Fruit fly (Drosophila melanogaster) whole organism, embryonic: ENCODE measurements around the gene CG43052.

Experiments used
- Awh ChIP-seq: fragments of 200-800 bp; sonication (Bioruptor generic); IDR thresholded peaks from 2 replicates; pipeline ENCODE4, ENCODE4 v1.3.6; 2022; ENCODE audit warnings: missing biosample characterization, missing genetic modification characterization
- CG10147 ChIP-seq: fragments of 200-800 bp; sonication (Bioruptor generic); optimal IDR thresholded peaks from 2 replicates; lab custom pipeline; 2019; ENCODE audit warnings: missing biosample characterization, mild to moderate bottlenecking, missing genetic modification characterization, moderate library complexity
- CG1024 ChIP-seq: fragments of 200-800 bp; sonication (Bioruptor generic); IDR thresholded peaks from 2 replicates; pipeline ENCODE4 v1.3.6; 2022; ENCODE audit warnings: missing biosample characterization, missing genetic modification characterization
- CG10274 ChIP-seq: fragments of 200-800 bp; sonication (Bioruptor generic); optimal IDR thresholded peaks from 3 replicates; lab custom pipeline; 2017; ENCODE audit warnings: missing biosample characterization, mild to moderate bottlenecking, missing genetic modification characterization
- CG10366 ChIP-seq: fragments of 200-800 bp; sonication (Bioruptor generic); IDR thresholded peaks from 2 replicates; pipeline ENCODE4 v1.3.6; 2022; ENCODE audit warnings: missing biosample characterization, missing genetic modification characterization
- CG10959 ChIP-seq: fragments of 200-800 bp; sonication (Bioruptor generic); IDR thresholded peaks from 2 replicates; pipeline ENCODE4 v1.3.6; 2022; ENCODE audit warnings: missing biosample characterization, missing genetic modification characterization
- CG11398 ChIP-seq: fragments of 200-800 bp; sonication (Bioruptor generic); optimal IDR thresholded peaks from 2 replicates; lab custom pipeline; 2016; ENCODE audit warnings: missing biosample characterization, missing genetic modification characterization
- CG14710 ChIP-seq: fragments of 200-800 bp; sonication (Bioruptor generic); optimal IDR thresholded peaks from 3 replicates; lab custom pipeline; 2019; ENCODE audit warnings: missing biosample characterization, mild to moderate bottlenecking, missing genetic modification characterization, moderate library complexity
- CG1647 ChIP-seq: fragments of 200-800 bp; sonication (Bioruptor generic); optimal IDR thresholded peaks from 3 replicates; lab custom pipeline; 2016; ENCODE audit warnings: missing biosample characterization, missing genetic modification characterization
- CG17912 ChIP-seq: fragments of 200-800 bp; sonication (Bioruptor generic); optimal IDR thresholded peaks from 2 replicates; lab custom pipeline; 2018; ENCODE audit warnings: missing biosample characterization, mild to moderate bottlenecking, missing genetic modification characterization
- CG1792 ChIP-seq: fragments of 200-800 bp; sonication (Bioruptor generic); optimal IDR thresholded peaks from 2 replicates; lab custom pipeline; 2016; ENCODE audit warnings: missing biosample characterization, missing genetic modification characterization
- CG2678 ChIP-seq: fragments of 200-800 bp; sonication (Bioruptor generic); optimal IDR thresholded peaks from 3 replicates; lab custom pipeline; 2019; ENCODE audit warnings: missing biosample characterization, mild to moderate bottlenecking, missing genetic modification characterization, moderate library complexity
- CG2889 ChIP-seq: fragments of 200-800 bp; sonication (Bioruptor generic); IDR thresholded peaks from 3 replicates; pipeline ENCODE4 v1.3.6; 2022; ENCODE audit warnings: missing biosample characterization, missing genetic modification characterization
- CG34376 ChIP-seq: fragments of 200-800 bp; sonication (Bioruptor generic); optimal IDR thresholded peaks from 2 replicates; lab custom pipeline; 2018; ENCODE audit warnings: missing biosample characterization, mild to moderate bottlenecking, missing genetic modification characterization
- CG3726 ChIP-seq: fragments of 200-800 bp; sonication (Bioruptor generic); IDR thresholded peaks from 3 replicates; pipeline ENCODE4, ENCODE4 v1.3.6; 2022; ENCODE audit warnings: missing biosample characterization, missing genetic modification characterization
- CG4707 ChIP-seq: fragments of 200-800 bp; sonication (Bioruptor generic); optimal IDR thresholded peaks from 2 replicates; lab custom pipeline; 2018; ENCODE audit warnings: missing biosample characterization, mild to moderate bottlenecking, missing genetic modification characterization, moderate library complexity
- CG8765 ChIP-seq: fragments of 200-800 bp; sonication (Bioruptor generic); IDR thresholded peaks from 2 replicates; pipeline ENCODE4 v1.3.6; 2022; ENCODE audit warnings: missing biosample characterization, missing genetic modification characterization
- CG8924 ChIP-seq: fragments of 200-800 bp; optimal IDR thresholded peaks from 3 replicates; lab custom pipeline; 2019; ENCODE audit warnings: missing biosample characterization, mild to moderate bottlenecking, missing genetic modification characterization, moderate library complexity
- CG9797 ChIP-seq: fragments of 200-800 bp; sonication (Bioruptor generic); optimal IDR thresholded peaks from 3 replicates; lab custom pipeline; 2018; ENCODE audit warnings: missing biosample characterization, mild to moderate bottlenecking, missing genetic modification characterization
- CG9932 ChIP-seq: fragments of 200-800 bp; sonication (Bioruptor generic); IDR thresholded peaks from 2 replicates; pipeline ENCODE4 v1.3.6; 2022; ENCODE audit warnings: missing biosample characterization, missing genetic modification characterization
- Dad ChIP-seq: fragments of 200-800 bp; sonication (Bioruptor generic); optimal IDR thresholded peaks from 3 replicates; lab custom pipeline; 2016; ENCODE audit warnings: missing biosample characterization, missing genetic modification characterization
- ERR ChIP-seq: fragments of 200-800 bp; sonication (Bioruptor generic); optimal IDR thresholded peaks from 2 replicates; lab custom pipeline; 2016; ENCODE audit warnings: missing biosample characterization, missing genetic modification characterization
- Eip74EF ChIP-seq, 2 experiments: fragments of 200-800 bp in 1 of 2; fragments of >200 bp in 1 of 2; sonication (Bioruptor generic) in 1 of 2; optimal IDR thresholded peaks; 2 replicates each; lab custom pipeline; 2017 to 2019; ENCODE audit warnings: missing biosample characterization in 2 of 2, missing genetic modification characterization in 2 of 2, mild to moderate bottlenecking in 1 of 2, moderate library complexity in 1 of 2
- GATAe ChIP-seq: fragments of 200-800 bp; sonication (Bioruptor generic); conservative IDR thresholded peaks from 2 replicates; pipeline ENCODE4 v1.3.6; 2022; ENCODE audit warnings: missing biosample characterization, missing genetic modification characterization
- H2.0 ChIP-seq: fragments of 200-800 bp; sonication (Bioruptor generic); IDR thresholded peaks from 2 replicates; pipeline ENCODE4 v1.3.6; 2022; ENCODE audit warnings: missing biosample characterization, missing genetic modification characterization
- Hmx ChIP-seq: fragments of 200-800 bp; sonication (Bioruptor generic); optimal IDR thresholded peaks from 2 replicates; lab custom pipeline; 2016; ENCODE audit warnings: missing biosample characterization, missing genetic modification characterization
- Hr39 ChIP-seq: fragments of >200 bp; optimal IDR thresholded peaks from 2 replicates; lab custom pipeline; 2017
- Lpt ChIP-seq: fragments of >200 bp; optimal IDR thresholded peaks from 2 replicates; lab custom pipeline; 2018; ENCODE audit warnings: missing biosample characterization, missing genetic modification characterization
- Mad ChIP-seq: fragments of 200-800 bp; sonication (Bioruptor generic); optimal IDR thresholded peaks from 2 replicates; lab custom pipeline; 2016; ENCODE audit warnings: missing biosample characterization, missing genetic modification characterization
- Mes4 ChIP-seq: fragments of 200-800 bp; sonication (Bioruptor generic); optimal IDR thresholded peaks from 2 replicates; lab custom pipeline; 2016; ENCODE audit warnings: missing biosample characterization, missing genetic modification characterization
- NC2β ChIP-seq: fragments of 200-800 bp; sonication (Bioruptor generic); optimal IDR thresholded peaks from 2 replicates; lab custom pipeline; 2016; ENCODE audit warnings: missing biosample characterization, missing genetic modification characterization
- Nf-YA ChIP-seq: fragments of 200-800 bp; sonication (Bioruptor generic); IDR thresholded peaks from 2 replicates; pipeline ENCODE4 v1.3.6; 2022; ENCODE audit warnings: missing biosample characterization, missing genetic modification characterization
- Oaz ChIP-seq: fragments of 200-800 bp; sonication (Bioruptor generic); IDR thresholded peaks from 2 replicates; pipeline ENCODE4 v1.3.6; 2022; ENCODE audit warnings: missing biosample characterization, missing genetic modification characterization
- Oli ChIP-seq: fragments of 200-800 bp; sonication (Bioruptor generic); optimal IDR thresholded peaks from 2 replicates; lab custom pipeline; 2018; ENCODE audit warnings: missing biosample characterization, mild to moderate bottlenecking, missing genetic modification characterization, moderate library complexity
- ash1 ChIP-seq: fragments of 200-800 bp; sonication (Bioruptor generic); optimal IDR thresholded peaks from 2 replicates; lab custom pipeline; 2018; ENCODE audit warnings: missing biosample characterization, mild to moderate bottlenecking, missing genetic modification characterization
- cg ChIP-seq: fragments of 200-800 bp; sonication (Bioruptor generic); optimal IDR thresholded peaks from 3 replicates; lab custom pipeline; 2019; ENCODE audit warnings: missing biosample characterization, mild to moderate bottlenecking, missing genetic modification characterization, moderate library complexity
- croc ChIP-seq: fragments of 200-800 bp; sonication (Bioruptor generic); conservative IDR thresholded peaks from 3 replicates; pipeline ENCODE4 v1.3.6; 2022; ENCODE audit warnings: missing biosample characterization, missing genetic modification characterization
- fd102C ChIP-seq: fragments of 200-800 bp; sonication (Bioruptor generic); optimal IDR thresholded peaks from 2 replicates; lab custom pipeline; 2018; ENCODE audit warnings: missing biosample characterization, mild to moderate bottlenecking, missing genetic modification characterization, moderate library complexity
- gt ChIP-seq: fragments of 200-800 bp; sonication (Bioruptor generic); IDR thresholded peaks from 2 replicates; pipeline ENCODE4 v1.3.6; 2022; ENCODE audit warnings: missing biosample characterization, missing genetic modification characterization
- ham ChIP-seq: fragments of 200-800 bp; sonication (Bioruptor generic); IDR thresholded peaks from 2 replicates; pipeline ENCODE4 v1.3.6; 2022; ENCODE audit warnings: missing biosample characterization, missing genetic modification characterization
- insv ChIP-seq, 2 experiments: fragments of 200-800 bp; sonication (Bioruptor generic); optimal IDR thresholded peaks; 3 replicates each; lab custom pipeline; 2016 to 2018; ENCODE audit warnings: missing biosample characterization in 2 of 2, missing genetic modification characterization in 2 of 2
- klu ChIP-seq: fragments of 200-800 bp; sonication (Bioruptor generic); IDR thresholded peaks from 2 replicates; pipeline ENCODE4 v1.3.6; 2022; ENCODE audit warnings: missing biosample characterization, missing genetic modification characterization
- oc ChIP-seq: fragments of 200-800 bp; sonication (Bioruptor generic); optimal IDR thresholded peaks from 2 replicates; lab custom pipeline; 2018; ENCODE audit warnings: missing biosample characterization, mild to moderate bottlenecking, missing genetic modification characterization, moderate library complexity
- onecut ChIP-seq: fragments of 200-800 bp; sonication (Bioruptor generic); IDR thresholded peaks from 2 replicates; pipeline ENCODE4 v1.3.6; 2022; ENCODE audit warnings: missing biosample characterization, missing genetic modification characterization
- org-1 ChIP-seq: fragments of 200-800 bp; sonication (Bioruptor generic); optimal IDR thresholded peaks from 2 replicates; lab custom pipeline; 2017; ENCODE audit warnings: missing biosample characterization, missing genetic modification characterization
- sens-2 ChIP-seq: fragments of 200-800 bp; sonication (Bioruptor generic); IDR thresholded peaks from 2 replicates; pipeline ENCODE4 v1.3.6; 2022; ENCODE audit warnings: missing biosample characterization, missing genetic modification characterization
- sim ChIP-seq: fragments of 200-800 bp; sonication (Bioruptor generic); IDR thresholded peaks from 2 replicates; pipeline ENCODE4 v1.3.6; 2022; ENCODE audit warnings: missing biosample characterization, missing genetic modification characterization
- ssp ChIP-seq: fragments of 200-800 bp; sonication (Bioruptor generic); IDR thresholded peaks from 2 replicates; pipeline ENCODE4 v1.3.6; 2022; ENCODE audit warnings: missing biosample characterization, missing genetic modification characterization
- twi ChIP-seq: fragments of 200-800 bp; optimal IDR thresholded peaks from 2 replicates; lab custom pipeline; 2019; ENCODE audit warnings: missing biosample characterization, mild to moderate bottlenecking, missing genetic modification characterization, moderate library complexity
- unpg ChIP-seq: fragments of 200-800 bp; sonication (Bioruptor generic); optimal IDR thresholded peaks from 3 replicates; lab custom pipeline; 2018; ENCODE audit warnings: missing biosample characterization, mild to moderate bottlenecking, missing genetic modification characterization, moderate library complexity

CG43052 gene

dm6 chr2L:14355033-14355851 lies 3.4 kb downstream of the CG43052 start, which contains the start of gene Rab14 (continued):
- TF ChIP-seq CG8924 (tag; lab: Kevin White, UChicago) (peak; percentile 88), CG34376 (GFP tag; lab: Kevin White, UChicago) (peak; percentile 37), CG10366 (GFP tag; lab: Robert Waterston, UW) (peak; percentile 77), Awh (GFP tag; lab: Robert Waterston, UW) (peak; percentile 83), GATAe (GFP tag; lab: Robert Waterston, UW) (0 out of 2 replicates have a peak, but pooled peaks have one; percentile 22), oc (tag; lab: Kevin White, UChicago) (peak; percentile 82), Nf-YA (peak; percentile 69), Mad (peak; percentile 52), H2.0 (GFP tag; lab: Robert Waterston, UW) (peak; percentile 70), onecut (GFP tag; lab: Robert Waterston, UW) (peak; percentile 80), Oaz (GFP tag; lab: Robert Waterston, UW) (peak; percentile 59), CG1647 (GFP tag; lab: Kevin White, UChicago) (peak; percentile 61), CG10274 (GFP tag; lab: Kevin White, UChicago) (peak; percentile 48), croc (GFP tag; lab: Robert Waterston, UW) (peak; percentile 58; the same call in 2 of the 3 replicates), CG1024 (GFP tag; lab: Robert Waterston, UW) (peak; percentile 74), CG10147 (GFP tag; lab: Kevin White, UChicago) (peak; percentile 57), insv (GFP tag; optimal IDR thresholded peaks at IDR 0.05; lab: Kevin White, UChicago) (no peak), CG9797 (GFP tag; lab: Kevin White, UChicago) (peak; percentile 99), cg (GFP tag; lab: Kevin White, UChicago) (peak; percentile 92), NC2β (GFP tag; lab: Kevin White, UChicago) (peak; percentile 44), CG8765 (GFP tag; lab: Robert Waterston, UW) (peak; percentile 35; the same call in 1 of the 2 replicates), CG11398 (GFP tag; lab: Kevin White, UChicago) (peak; percentile 68), ash1 (GFP tag; lab: Kevin White, UChicago) (peak; percentile 59), klu (peak; percentile 65), Dad (GFP tag; lab: Kevin White, UChicago) (peak; percentile 50), Eip74EF (GFP tag; optimal IDR thresholded peaks at IDR 0.05; lab: Kevin White, UChicago) (peak in 1 of 2 experiments; percentile 64), Hmx (GFP tag; lab: Kevin White, UChicago) (peak; percentile 41), Mes4 (peak; percentile 32), twi (tag; lab: Kevin White, UChicago) (peak; percentile 51), CG2678 (tag; lab: Kevin White, UChicago) (peak; percentile 84), Lpt (no peak), CG9932 (GFP tag; lab: Robert Waterston, UW) (peak; percentile 81), unpg (GFP tag; lab: Kevin White, UChicago) (peak; percentile 89), CG3726 (GFP tag; lab: Robert Waterston, UW) (peak; percentile 14; the same call in 1 of the 3 replicates), ham (no peak), Hr39 (lab: Kevin White, UChicago) (no peak), CG14710 (peak; percentile 88), sim (GFP tag; lab: Robert Waterston, UW) (peak; percentile 58; the same call in 1 of the 2 replicates), sens-2 (GFP tag; lab: Robert Waterston, UW) (peak; percentile 71), gt (no peak), CG10959 (GFP tag; lab: Robert Waterston, UW) (peak; percentile 65), org-1 (peak; percentile 63), ssp (GFP tag; lab: Robert Waterston, UW) (peak; percentile 24; the same call in 1 of the 2 replicates), CG17912 (GFP tag; lab: Kevin White, UChicago) (peak; percentile 78), ERR (GFP tag; lab: Kevin White, UChicago) (peak; percentile 20), fd102C (GFP tag; lab: Kevin White, UChicago) (no peak), CG4707 (GFP tag; lab: Kevin White, UChicago) (peak; percentile 75), CG1792 (GFP tag; lab: Kevin White, UChicago) (no peak), Oli (tag; lab: Kevin White, UChicago) (peak; percentile 85), CG2889 (peak; percentile 70)
